Fruit fly (Drosophila melanogaster): ENCODE data around the gene tim.
A peak's percentile ranks its signal among the peaks of the same experiment; 100 is the strongest.

Gene tim

dm6 chr2L:3475948-3476347 is 32.0 kb downstream of the tim start (continued):
- TF ChIP-seq CG17829 (tag; optimal IDR thresholded peaks at IDR 0.05) (peak; percentile 28), CG2678 (tag; optimal IDR thresholded peaks at IDR 0.05) (peak; percentile 84), Meics (GFP tag; optimal IDR thresholded peaks at IDR 0.05) (peak; percentile 83), Max (GFP tag; optimal IDR thresholded peaks at IDR 0.05) (peak; percentile 29), CG8281 (tag; optimal IDR thresholded peaks at IDR 0.05) (no peak), Spps (tag; optimal IDR thresholded peaks at IDR 0.05) (no peak), stwl (tag; optimal IDR thresholded peaks at IDR 0.05) (no peak), CG12219 (GFP tag; optimal IDR thresholded peaks at IDR 0.05) (peak; percentile 24), lmd (GFP tag; IDR thresholded peaks at IDR 0.05) (peak; percentile 76), CG10274 (GFP tag; optimal IDR thresholded peaks at IDR 0.05) (peak; percentile 48), grau (tag; optimal IDR thresholded peaks at IDR 0.05) (peak; percentile 73), CG17568 (GFP tag; optimal IDR thresholded peaks at IDR 0.05) (peak; percentile 66), CG1529 (GFP tag; optimal IDR thresholded peaks at IDR 0.05) (no peak), gsb (GFP tag; IDR thresholded peaks at IDR 0.05) (peak; percentile 45; the same call in 1 of the 2 replicates), unpg (GFP tag; optimal IDR thresholded peaks at IDR 0.05) (peak; percentile 57), Hand (GFP tag; optimal IDR thresholded peaks at IDR 0.05) (peak; percentile 5), nerfin-1 (tag; optimal IDR thresholded peaks at IDR 0.05) (no peak), fd102C (GFP tag; optimal IDR thresholded peaks at IDR 0.05) (no peak), dati (GFP tag; IDR thresholded peaks at IDR 0.05) (no peak), CG13624 (GFP tag; optimal IDR thresholded peaks at IDR 0.05) (peak; percentile 23), CG3281 (GFP tag; optimal IDR thresholded peaks at IDR 0.05) (peak; percentile 65), CG7928 (GFP tag; optimal IDR thresholded peaks at IDR 0.05) (no peak), schlank (tag; optimal IDR thresholded peaks at IDR 0.05) (peak; percentile 38), al (GFP tag; IDR thresholded peaks at IDR 0.05) (peak; percentile 46; the same call in 1 of the 2 replicates), ham (GFP tag; IDR thresholded peaks at IDR 0.05) (no peak), pb (GFP tag; optimal IDR thresholded peaks at IDR 0.05) (no peak), zfh2 (GFP tag; optimal IDR thresholded peaks at IDR 0.05) (peak; percentile 56), CG8359 (GFP tag; optimal IDR thresholded peaks at IDR 0.05; ENCODE audit: borderline replicate concordance) (no peak), tna (GFP tag; IDR thresholded peaks at IDR 0.05; ENCODE audit: partially characterized antibody) (no peak), CG9817 (tag; optimal IDR thresholded peaks at IDR 0.05) (peak; percentile 72), CG34224 (GFP tag; IDR thresholded peaks at IDR 0.05; ENCODE audit: partially characterized antibody) (no peak), Elba2 (GFP tag; optimal IDR thresholded peaks at IDR 0.05) (no peak), CG6689 (GFP tag; IDR thresholded peaks at IDR 0.05) (peak; percentile 58), cad (GFP tag; optimal IDR thresholded peaks at IDR 0.05) (no peak), Atf-2 (GFP tag; optimal IDR thresholded peaks at IDR 0.05) (no peak), CG16779 (GFP tag; IDR thresholded peaks at IDR 0.05) (no peak), yki (optimal IDR thresholded peaks at IDR 0.05) (no peak), MTF-1 (GFP tag; optimal IDR thresholded peaks at IDR 0.05; ENCODE audit: borderline replicate concordance) (no peak), Atf6 (GFP tag; IDR thresholded peaks at IDR 0.05) (peak; percentile 65; the same call in 1 of the 2 replicates), CG3995 (GFP tag; optimal IDR thresholded peaks at IDR 0.05) (peak; percentile 11), scrt (GFP tag; optimal IDR thresholded peaks at IDR 0.05) (peak; percentile 21), CG8478 (optimal IDR thresholded peaks at IDR 0.05) (no peak), CG7745 (tag; optimal IDR thresholded peaks at IDR 0.05) (no peak), fru (optimal IDR thresholded peaks at IDR 0.05) (no peak), cg (GFP tag; optimal IDR thresholded peaks at IDR 0.05) (no peak), row (GFP tag; IDR thresholded peaks at IDR 0.05) (peak; percentile 82), CG1024 (GFP tag; IDR thresholded peaks at IDR 0.05) (no peak), fu2 (GFP tag; optimal IDR thresholded peaks at IDR 0.05) (no peak), sens (GFP tag) (peak; percentile 88), Rfx (GFP tag; IDR thresholded peaks at IDR 0.05) (peak; percentile 66), Oaz (GFP tag; IDR thresholded peaks at IDR 0.05) (no peak; the same call in none of the 2 replicates), toy (GFP tag; IDR thresholded peaks at IDR 0.05) (no peak), dmrt99B (tag; optimal IDR thresholded peaks at IDR 0.05) (peak; percentile 78)
